Fruit fly (Drosophila melanogaster): Measurements from ENCODE around the gene CG32221.

Gene CG32221

DNA sequence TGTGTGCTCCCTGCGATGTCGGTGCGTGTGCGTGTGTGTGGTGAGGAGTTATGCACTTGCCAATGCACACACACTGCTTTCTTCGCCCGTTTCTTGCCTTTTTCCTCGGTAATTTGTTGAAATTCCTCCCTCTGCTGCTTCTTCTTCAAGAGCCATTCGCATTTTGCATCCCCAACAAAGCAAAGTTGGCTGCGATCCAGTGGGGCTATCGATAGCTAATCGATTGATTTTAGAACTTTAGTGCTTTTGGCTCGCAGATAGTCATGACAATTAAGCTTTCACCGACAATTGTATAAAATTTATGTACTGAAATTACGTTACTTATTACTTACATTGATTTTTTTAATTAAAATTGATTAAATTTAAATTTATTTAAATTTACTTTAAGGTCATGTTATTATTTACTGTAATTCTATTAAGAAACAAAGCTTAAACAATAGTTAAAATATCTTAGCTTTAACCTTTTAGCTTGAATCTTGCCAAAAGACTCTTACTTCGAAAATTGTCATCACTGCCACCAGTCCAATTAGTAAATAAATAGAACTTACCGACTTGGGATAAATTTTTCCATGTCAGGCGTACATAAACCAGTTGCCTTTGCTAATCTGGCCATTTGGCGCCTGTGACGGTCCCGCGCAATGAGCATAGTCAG, at the start of gene CG32221, which contains the start of gene trc (continued):
- TF ChIP-seq Abd-B (GFP tag; optimal IDR thresholded peaks at IDR 0.05), result no peak
- TF ChIP-seq CG4707 (GFP tag; optimal IDR thresholded peaks at IDR 0.05), result no peak
- TF ChIP-seq CG15696 (tag; optimal IDR thresholded peaks at IDR 0.05), result peak; percentile 10
- no peak for TF ChIP-seq gsb-n (tag; optimal IDR thresholded peaks at IDR 0.05)
- peak; percentile 43; the same call in 1 of the 2 replicates for TF ChIP-seq ttk (GFP tag; IDR thresholded peaks at IDR 0.05)
- TF ChIP-seq abd-A (tag; optimal IDR thresholded peaks at IDR 0.05), result no peak
- TF ChIP-seq CG9817 (tag; optimal IDR thresholded peaks at IDR 0.05), result peak; percentile 68
- no peak for TF ChIP-seq CG5953 (GFP tag; IDR thresholded peaks at IDR 0.05)
- peak; percentile 44 for TF ChIP-seq trem (tag; optimal IDR thresholded peaks at IDR 0.05)
- TF ChIP-seq CG18619 (GFP tag; optimal IDR thresholded peaks at IDR 0.05), result no peak
- TF ChIP-seq Spps (tag; optimal IDR thresholded peaks at IDR 0.05), result no peak
- no peak for TF ChIP-seq CG6683 (GFP tag; optimal IDR thresholded peaks at IDR 0.05)
- peak; percentile 59 for TF ChIP-seq Rx (GFP tag; IDR thresholded peaks at IDR 0.05)
- no peak for TF ChIP-seq CG16779 (GFP tag; IDR thresholded peaks at IDR 0.05)
- no peak for TF ChIP-seq CG14050 (GFP tag; IDR thresholded peaks at IDR 0.05)
- TF ChIP-seq tio (GFP tag; optimal IDR thresholded peaks at IDR 0.05), result no peak
- no peak for TF ChIP-seq CG31388 (GFP tag; optimal IDR thresholded peaks at IDR 0.05)
- no peak for TF ChIP-seq ab (GFP tag; optimal IDR thresholded peaks at IDR 0.05)
- TF ChIP-seq CG3065 (GFP tag; optimal IDR thresholded peaks at IDR 0.05), result no peak
- TF ChIP-seq ci (GFP tag; IDR thresholded peaks at IDR 0.05), result peak; percentile 81
- no peak for TF ChIP-seq Blimp-1 (GFP tag; optimal IDR thresholded peaks at IDR 0.05)
- TF ChIP-seq gt (GFP tag; IDR thresholded peaks at IDR 0.05), result 0 out of 2 replicates have a peak, but pooled peaks have one; percentile 29
- no peak for TF ChIP-seq emc (GFP tag; optimal IDR thresholded peaks at IDR 0.05)
- TF ChIP-seq E2f1 (GFP tag; IDR thresholded peaks at IDR 0.05), result no peak
- TF ChIP-seq CG11723 (GFP tag; optimal IDR thresholded peaks at IDR 0.05), result no peak
- TF ChIP-seq CG6765 (GFP tag; optimal IDR thresholded peaks at IDR 0.05), result peak; percentile 51
- TF ChIP-seq tap (tag; optimal IDR thresholded peaks at IDR 0.05), result no peak
- TF ChIP-seq ap (GFP tag; IDR thresholded peaks at IDR 0.05), result no peak
- peak; percentile 78 for TF ChIP-seq CG9932 (GFP tag; IDR thresholded peaks at IDR 0.05)
- TF ChIP-seq p53 (GFP tag; optimal IDR thresholded peaks at IDR 0.05), result peak; percentile 7
- no peak for TF ChIP-seq CG6854 (GFP tag; optimal IDR thresholded peaks at IDR 0.05)
- no peak for TF ChIP-seq rib (GFP tag; IDR thresholded peaks at IDR 0.05)
- TF ChIP-seq toy (GFP tag; IDR thresholded peaks at IDR 0.05), result no peak
- TF ChIP-seq CG18011 (GFP tag; optimal IDR thresholded peaks at IDR 0.05), result no peak
- TF ChIP-seq Dip2 (GFP tag; IDR thresholded peaks at IDR 0.05), result no peak
- peak; percentile 94 for TF ChIP-seq Dref (GFP tag; IDR thresholded peaks at IDR 0.05)

- TF ChIP-seq BtbVII (GFP tag; optimal IDR thresholded peaks at IDR 0.05), result no peak
- TF ChIP-seq Dek (tag; optimal IDR thresholded peaks at IDR 0.05), result no peak
- 0 out of 2 replicates have a peak, but pooled peaks have one; percentile 7 for TF ChIP-seq CG32532 (GFP tag; IDR thresholded peaks at IDR 0.05)
- no peak for TF ChIP-seq CG4328 (GFP tag; optimal IDR thresholded peaks at IDR 0.05)
- TF ChIP-seq ato (GFP tag; IDR thresholded peaks at IDR 0.05; ENCODE audit: partially characterized antibody), result no peak
- no peak for TF ChIP-seq Fer3 (tag; optimal IDR thresholded peaks at IDR 0.05)
- TF ChIP-seq CG15479 (GFP tag; optimal IDR thresholded peaks at IDR 0.05), result peak; percentile 30
- no peak for TF ChIP-seq nerfin-2 (GFP tag; IDR thresholded peaks at IDR 0.05; ENCODE audit: partially characterized antibody)
- TF ChIP-seq gcm2 (GFP tag; optimal IDR thresholded peaks at IDR 0.05), result no peak
- peak; percentile 17 for TF ChIP-seq HmgZ (tag; optimal IDR thresholded peaks at IDR 0.05)
- TF ChIP-seq CG6854 (GFP tag; optimal IDR thresholded peaks at IDR 0.05), result no peak
- TF ChIP-seq gem (tag; optimal IDR thresholded peaks at IDR 0.05), result no peak
- no peak for TF ChIP-seq seq (GFP tag; IDR thresholded peaks at IDR 0.05)
- TF ChIP-seq Vsx1 (GFP tag; optimal IDR thresholded peaks at IDR 0.05), result no peak
- TF ChIP-seq Mes4 (GFP tag; optimal IDR thresholded peaks at IDR 0.05), result no peak
- TF ChIP-seq CG17829 (tag; optimal IDR thresholded peaks at IDR 0.05), result no peak
- peak; percentile 36; the same call in 1 of the 2 replicates for TF ChIP-seq rib (GFP tag; IDR thresholded peaks at IDR 0.05)
- peak; percentile 68 for TF ChIP-seq CG13894 (tag; optimal IDR thresholded peaks at IDR 0.05)
Observed at dm6 chr3L:19787632-19788031, 46.8 kb upstream of the CG32221 start.
